Worm (Caenorhabditis elegans) whole organism, L1 larva: ENCODE results near the gene Y42G9A.3.

Experiments
- C34B4.2 ChIP-seq: sonication (generic microtip); optimal IDR thresholded peaks from 2 replicates; lab custom pipeline; 2017; ENCODE audit warnings: mild to moderate bottlenecking, missing genetic modification characterization, missing compliant biosample characterization
- F16B12.6 ChIP-seq: fragments of 150-350 bp; optimal IDR thresholded peaks from 2 replicates; lab custom pipeline; 2014; ENCODE audit warnings: missing biosample characterization, missing genetic modification characterization
- Y116A8C.19 ChIP-seq: sonication (generic microtip); optimal IDR thresholded peaks from 2 replicates; lab custom pipeline; 2016; ENCODE audit warnings: missing compliant biosample characterization, missing genetic modification characterization, borderline replicate concordance
- alr-1 ChIP-seq: fragments of 200-800 bp; sonication (Bioruptor generic); optimal IDR thresholded peaks from 2 replicates; lab custom pipeline; 2018; ENCODE audit warnings: borderline replicate concordance, mild to moderate bottlenecking, missing genetic modification characterization, missing compliant biosample characterization
- aly-2 ChIP-seq: fragments of 150-350 bp; optimal IDR thresholded peaks from 2 replicates; lab custom pipeline; 2014; ENCODE audit warnings: missing biosample characterization, missing genetic modification characterization
- blmp-1 ChIP-seq: fragments of 150-350 bp; optimal IDR thresholded peaks from 2 replicates; lab custom pipeline; 2014; ENCODE audit warnings: missing biosample characterization, missing genetic modification characterization
- ceh-82 ChIP-seq, 3 experiments: fragments of 150-350 bp in 1 of 3; sonication (generic microtip) in 2 of 3; optimal IDR thresholded peaks; 2 replicates each; lab custom pipeline; 2014 to 2017; ENCODE audit warnings: missing biosample characterization in 3 of 3, missing genetic modification characterization in 3 of 3
- ceh-90 ChIP-seq: sonication (generic microtip); optimal IDR thresholded peaks from 2 replicates; lab custom pipeline; 2016; ENCODE audit warnings: missing genetic modification characterization, missing compliant biosample characterization
- dpl-1 ChIP-seq, 3 experiments: fragments of 150-350 bp in 2 of 3; sonication (generic microtip) in 1 of 3; optimal IDR thresholded peaks; 2 replicates each; lab custom pipeline; 2014 to 2017; ENCODE audit warnings: missing biosample characterization in 3 of 3, missing genetic modification characterization in 3 of 3, missing genetic modification reagents in 3 of 3
- dsc-1 ChIP-seq: sonication (generic microtip); optimal IDR thresholded peaks from 2 replicates; lab custom pipeline; 2016; ENCODE audit warnings: mild to moderate bottlenecking, missing genetic modification characterization, missing compliant biosample characterization
- efl-1 ChIP-seq, 4 experiments: fragments of 150-350 bp; optimal IDR thresholded peaks in 3 of 4; peaks in 1 of 4; 1 replicate in 1 of 4; 2 replicates in 3 of 4; lab custom pipeline; 2014; ENCODE audit warnings: missing biosample characterization in 2 of 4, missing genetic modification characterization in 2 of 4, missing genetic modification reagents in 2 of 4
- efl-3 ChIP-seq: fragments of 200-800 bp; sonication (Bioruptor generic); optimal IDR thresholded peaks from 2 replicates; lab custom pipeline; 2018; ENCODE audit warnings: mild to moderate bottlenecking, missing genetic modification characterization, missing compliant biosample characterization
- egl-13 ChIP-seq: sonication (generic microtip); optimal IDR thresholded peaks from 2 replicates; lab custom pipeline; 2016; ENCODE audit warnings: missing genotype, missing genetic modification reagents, missing genetic modification characterization, missing compliant biosample characterization
- egl-27 ChIP-seq, 2 experiments: fragments of 150-350 bp in 1 of 2; sonication (generic microtip); optimal IDR thresholded peaks; 3 replicates each; lab custom pipeline; 2017 to 2018; ENCODE audit warnings: missing biosample characterization in 2 of 2, missing genetic modification characterization in 2 of 2, missing genetic modification reagents in 2 of 2
- elt-2 ChIP-seq: sonication (generic microtip); optimal IDR thresholded peaks from 2 replicates; lab custom pipeline; 2016; ENCODE audit warnings: missing genetic modification characterization, mild to moderate bottlenecking, inconsistent platforms, missing compliant biosample characterization, missing genetic modification reagents
- elt-3 ChIP-seq, 6 experiments: fragments of 150-350 bp in 1 of 6; sonication (generic microtip); optimal IDR thresholded peaks; 2 replicates each; lab custom pipeline; 2017 to 2018; ENCODE audit warnings: missing biosample characterization in 6 of 6, missing genetic modification characterization in 6 of 6, inconsistent platforms in 1 of 6
- fkh-10 ChIP-seq: sonication (generic microtip); optimal IDR thresholded peaks from 2 replicates; lab custom pipeline; 2017; ENCODE audit warnings: missing biosample characterization, missing genetic modification reagents, missing genetic modification characterization
- hpl-2 ChIP-seq: fragments of 150-350 bp; optimal IDR thresholded peaks from 2 replicates; lab custom pipeline; 2014; ENCODE audit warnings: missing biosample characterization, missing genetic modification reagents, missing genetic modification characterization
- irx-1 ChIP-seq: sonication (generic microtip); optimal IDR thresholded peaks from 2 replicates; lab custom pipeline; 2016; ENCODE audit warnings: missing genetic modification characterization, missing compliant biosample characterization
- jun-1 ChIP-seq: fragments of 150-350 bp; optimal IDR thresholded peaks from 2 replicates; lab custom pipeline; 2014; ENCODE audit warnings: missing biosample characterization, missing genetic modification reagents, missing genetic modification characterization
- lin-39 ChIP-seq: fragments of 150-350 bp; optimal IDR thresholded peaks from 2 replicates; lab custom pipeline; 2014; ENCODE audit warnings: missing biosample characterization, missing genetic modification reagents, missing genetic modification characterization
- lir-3 ChIP-seq: sonication (generic microtip); optimal IDR thresholded peaks from 2 replicates; lab custom pipeline; 2016; ENCODE audit warnings: mild to moderate bottlenecking, missing genetic modification characterization, moderate library complexity, missing compliant biosample characterization; ENCODE audit not compliant: poor library complexity
- lsy-2 ChIP-seq, 2 experiments: fragments of 150-350 bp; optimal IDR thresholded peaks; 2 replicates each; lab custom pipeline; 2014; ENCODE audit warnings: missing biosample characterization in 2 of 2, missing genetic modification characterization in 2 of 2
- mdl-1 ChIP-seq, 2 experiments: fragments of 150-350 bp; optimal IDR thresholded peaks; 2 replicates each; lab custom pipeline; 2014 to 2017; ENCODE audit warnings: missing biosample characterization in 2 of 2, missing genetic modification characterization in 2 of 2, inconsistent platforms in 1 of 2
- mep-1 ChIP-seq: fragments of 150-350 bp; optimal IDR thresholded peaks from 2 replicates; lab custom pipeline; 2014; ENCODE audit warnings: missing biosample characterization, missing genetic modification characterization
- nhr-11 ChIP-seq: fragments of 150-350 bp; optimal IDR thresholded peaks from 2 replicates; lab custom pipeline; 2014; ENCODE audit warnings: missing biosample characterization, missing genetic modification characterization
- nhr-19 ChIP-seq: fragments of 200-800 bp; sonication (Bioruptor generic); conservative IDR thresholded peaks from 2 replicates; pipeline ENCODE4 v1.3.6; 2022; ENCODE audit warnings: missing genetic modification characterization, missing compliant biosample characterization
- nhr-20 ChIP-seq: sonication (generic microtip); optimal IDR thresholded peaks from 2 replicates; lab custom pipeline; 2016; ENCODE audit warnings: mild to moderate bottlenecking, missing genetic modification characterization, missing compliant biosample characterization
- nhr-71 ChIP-seq: sonication (generic microtip); optimal IDR thresholded peaks from 2 replicates; lab custom pipeline; 2016; ENCODE audit warnings: mild to moderate bottlenecking, missing genetic modification characterization, moderate library complexity, missing compliant biosample characterization
- nhr-77 ChIP-seq: fragments of 150-350 bp; optimal IDR thresholded peaks from 2 replicates; lab custom pipeline; 2014; ENCODE audit warnings: missing biosample characterization, missing genetic modification characterization
- nhr-84 ChIP-seq: sonication (generic microtip); optimal IDR thresholded peaks from 2 replicates; lab custom pipeline; 2017; ENCODE audit warnings: missing biosample characterization, missing genetic modification characterization
- nhr-85 ChIP-seq: sonication (generic microtip); peaks from one replicate; lab custom pipeline; 2016; ENCODE audit warnings: missing genetic modification characterization, inconsistent platforms, missing compliant biosample characterization
- pag-3 ChIP-seq: sonication (generic microtip); optimal IDR thresholded peaks from 2 replicates; lab custom pipeline; 2017; ENCODE audit warnings: missing genetic modification characterization, mild to moderate bottlenecking, missing compliant biosample characterization, antibody characterized with exemption, borderline replicate concordance; ENCODE audit not compliant: insufficient read depth
- pax-3 ChIP-seq: fragments of 200-800 bp; sonication (Bioruptor generic); optimal IDR thresholded peaks from 2 replicates; lab custom pipeline; 2018; ENCODE audit warnings: mild to moderate bottlenecking, missing genetic modification characterization, moderate library complexity, missing compliant biosample characterization
- pqm-1 ChIP-seq: sonication (generic microtip); optimal IDR thresholded peaks from 3 replicates; lab custom pipeline; 2017; ENCODE audit warnings: missing biosample characterization, missing genetic modification characterization
- rnt-1 ChIP-seq: sonication (generic microtip); optimal IDR thresholded peaks from 2 replicates; lab custom pipeline; 2016; ENCODE audit warnings: mild to moderate bottlenecking, missing genetic modification characterization, moderate library complexity, missing compliant biosample characterization
- snpc-4 ChIP-seq: fragments of 150-350 bp; optimal IDR thresholded peaks from 2 replicates; lab custom pipeline; 2014; ENCODE audit warnings: missing biosample characterization, missing genetic modification characterization
- snu-23 ChIP-seq: sonication (generic microtip); optimal IDR thresholded peaks from 2 replicates; lab custom pipeline; 2016; ENCODE audit warnings: missing genetic modification characterization, missing compliant biosample characterization
- sox-4 ChIP-seq: sonication (generic microtip); optimal IDR thresholded peaks from 2 replicates; lab custom pipeline; 2016; ENCODE audit warnings: missing genetic modification characterization, missing compliant biosample characterization
- sptf-1 ChIP-seq: fragments of 150-350 bp; optimal IDR thresholded peaks from 2 replicates; lab custom pipeline; 2014; ENCODE audit warnings: missing biosample characterization, missing genetic modification characterization
- sup-37 ChIP-seq: fragments of 200-800 bp; sonication (Bioruptor generic); optimal IDR thresholded peaks from 2 replicates; lab custom pipeline; 2018; ENCODE audit warnings: mild to moderate bottlenecking, missing genetic modification characterization, missing compliant biosample characterization
- swsn-7 ChIP-seq: sonication (generic microtip); optimal IDR thresholded peaks from 2 replicates; lab custom pipeline; 2016; ENCODE audit warnings: missing genetic modification characterization, missing compliant biosample characterization
- tbx-2 ChIP-seq: sonication (generic microtip); optimal IDR thresholded peaks from 2 replicates; lab custom pipeline; 2016; ENCODE audit warnings: missing genetic modification characterization, missing compliant biosample characterization
- tlp-1 ChIP-seq: fragments of 150-350 bp; optimal IDR thresholded peaks from 2 replicates; lab custom pipeline; 2014; ENCODE audit warnings: missing biosample characterization, missing genetic modification characterization
- unc-130 ChIP-seq: fragments of 150-350 bp; optimal IDR thresholded peaks from 2 replicates; lab custom pipeline; 2017; ENCODE audit warnings: missing biosample characterization, missing genetic modification characterization, inconsistent platforms
- unc-30 ChIP-seq: sonication (generic microtip); optimal IDR thresholded peaks from 2 replicates; lab custom pipeline; 2017; ENCODE audit warnings: missing biosample characterization, missing genetic modification characterization
- unc-98 ChIP-seq: fragments of 200-800 bp; sonication (Bioruptor generic); IDR thresholded peaks from 2 replicates; pipeline ENCODE4 v1.3.6; 2022; ENCODE audit warnings: missing genetic modification characterization, missing compliant biosample characterization
- xbp-1 ChIP-seq: sonication (generic microtip); optimal IDR thresholded peaks from 2 replicates; lab custom pipeline; 2016; ENCODE audit warnings: missing genetic modification characterization, missing compliant biosample characterization
- ztf-11 ChIP-seq, 2 experiments: sonication (generic microtip); optimal IDR thresholded peaks; 2 replicates each; lab custom pipeline; 2016 to 2017; ENCODE audit warnings: missing genetic modification characterization in 2 of 2, missing biosample characterization in 1 of 2, missing compliant biosample characterization in 1 of 2
- ztf-4 ChIP-seq: fragments of 150-350 bp; optimal IDR thresholded peaks from 2 replicates; lab custom pipeline; 2014; ENCODE audit warnings: missing biosample characterization, missing genetic modification characterization

Gene Y42G9A.3

DNA sequence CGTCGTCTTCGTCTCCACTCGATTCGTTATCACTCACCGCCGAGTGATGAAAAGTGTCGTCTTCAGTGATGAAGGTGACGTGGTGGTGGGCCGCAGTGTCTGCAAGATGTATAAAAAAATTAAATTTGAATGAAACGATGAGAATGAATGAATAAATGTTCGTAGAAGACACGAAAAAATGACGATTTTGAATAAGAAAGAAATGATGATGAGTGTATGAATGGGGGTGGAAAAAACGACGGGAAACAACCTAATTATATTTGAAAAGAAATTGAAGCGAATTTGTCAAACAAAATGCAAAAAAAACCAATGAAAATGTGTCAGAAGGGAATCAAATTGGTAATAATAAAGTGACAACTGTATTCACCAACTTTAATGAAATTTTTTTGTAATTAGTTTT lies 9.9 kb upstream of the Y42G9A.3 start, which contains the start of gene mvk-1:
TSS of gene mvk-1 (minus strand) at position 101 of the 400 bp plus-strand sequence.
- TF ChIP-seq alr-1 (tag; lab: Kevin White, UChicago), result no peak
- peak in 1 of 2 experiments; percentile 12 for TF ChIP-seq lsy-2 (tag; optimal IDR thresholded peaks at IDR 0.05; lab: Kevin White, UChicago)
- no peak for TF ChIP-seq nhr-71 (tag; lab: Kevin White, UChicago)

DNA sequence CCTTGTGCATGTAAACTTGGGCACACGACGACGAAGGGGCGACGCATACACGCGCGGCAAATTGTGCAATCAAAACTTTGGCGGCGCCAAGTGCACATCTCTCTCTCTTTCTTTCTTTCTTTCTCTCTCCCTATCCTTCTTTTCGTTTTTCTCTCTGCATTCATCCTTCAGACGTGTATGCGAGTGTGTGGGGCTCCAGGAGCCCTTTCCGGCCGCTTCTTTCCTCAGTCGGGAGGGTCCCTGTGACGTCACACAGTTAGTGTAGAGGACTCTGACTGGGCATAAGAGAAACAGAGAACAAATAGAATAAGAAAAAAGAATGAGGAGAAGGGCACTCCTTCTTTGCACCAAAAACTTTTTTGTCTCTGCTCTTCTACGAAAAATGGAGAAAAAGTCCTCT lies 8.6 kb upstream of the Y42G9A.3 start:
- TF ChIP-seq pqm-1 (tag; lab: Kevin White, UChicago) (no peak), xbp-1 (peak; percentile 63), tlp-1 (tag; lab: Kevin White, UChicago) (no peak), mep-1 (peak; percentile 68), nhr-20 (peak; percentile 22), pax-3 (no peak), fkh-10 (GFP tag; lab: Kevin White, UChicago) (peak; percentile 96), nhr-71 (tag; lab: Kevin White, UChicago) (peak; percentile 89), mdl-1 (tag; optimal IDR thresholded peaks at IDR 0.05; lab: Kevin White, UChicago) (peak in 1 of 2 experiments; percentile 57), sox-4 (no peak), nhr-85 (no peak), efl-1 (optimal IDR thresholded peaks at IDR 0.05; lab: Kevin White, UChicago) (peak; percentile 47 to 55), efl-1 (GFP tag; optimal IDR thresholded peaks at IDR 0.05 in 1 of 2; lab: Kevin White, UChicago) (peak in 1 of 2 experiments; percentile 35), Y116A8C.19 (no peak), lir-3 (tag; lab: Kevin White, UChicago) (peak; percentile 2), swsn-7 (tag; lab: Kevin White, UChicago) (peak; percentile 77), nhr-84 (tag; lab: Kevin White, UChicago) (no peak), irx-1 (tag; lab: Kevin White, UChicago) (peak; percentile 57), unc-98 (GFP tag; lab: Robert Waterston, UW) (no peak), ztf-4 (tag; lab: Kevin White, UChicago) (peak; percentile 65), F16B12.6 (tag; lab: Kevin White, UChicago) (no peak), lin-39 (tag; lab: Kevin White, UChicago) (no peak), dsc-1 (tag; lab: Kevin White, UChicago) (peak; percentile 55), efl-3 (GFP tag; lab: Kevin White, UChicago) (no peak), blmp-1 (tag; lab: Kevin White, UChicago) (no peak), tbx-2 (tag; lab: Kevin White, UChicago) (peak; percentile 77), nhr-11 (no peak), nhr-19 (GFP tag; lab: Robert Waterston, UW) (peak; percentile 44), rnt-1 (peak; percentile 71), snpc-4 (no peak), egl-13 (tag; lab: Kevin White, UChicago) (peak; percentile 51), nhr-77 (tag; lab: Kevin White, UChicago) (no peak), dpl-1 (GFP tag; optimal IDR thresholded peaks at IDR 0.05; lab: Kevin White, UChicago) (peak in 2 of 3 experiments; percentile 17 to 29), elt-3 (tag; optimal IDR thresholded peaks at IDR 0.05; lab: Kevin White, UChicago) (no peak), egl-27 (tag; optimal IDR thresholded peaks at IDR 0.05; lab: Kevin White, UChicago) (peak in 1 of 2 experiments; percentile 48), unc-30 (tag; lab: Kevin White, UChicago) (no peak), elt-2 (tag; lab: Kevin White, UChicago) (no peak), snu-23 (GFP tag; lab: Kevin White, UChicago) (peak; percentile 71), pag-3 (tag; lab: Kevin White, UChicago) (no peak), ztf-11 (tag; optimal IDR thresholded peaks at IDR 0.05; lab: Kevin White, UChicago) (no peak), ceh-82 (tag; optimal IDR thresholded peaks at IDR 0.05; lab: Kevin White, UChicago) (peak; percentile 3 to 82 (median 78)), C34B4.2 (tag; lab: Kevin White, UChicago) (no peak), unc-130 (tag; lab: Kevin White, UChicago) (no peak), jun-1 (tag; lab: Kevin White, UChicago) (peak; percentile 3), hpl-2 (GFP tag; lab: Kevin White, UChicago) (no peak), ceh-90 (no peak), sptf-1 (tag; lab: Kevin White, UChicago) (no peak), sup-37 (GFP tag; lab: Kevin White, UChicago) (no peak), aly-2 (no peak)
